Fruit fly (Drosophila melanogaster): ENCODE measurements around the gene CNPYb.

DNA sequence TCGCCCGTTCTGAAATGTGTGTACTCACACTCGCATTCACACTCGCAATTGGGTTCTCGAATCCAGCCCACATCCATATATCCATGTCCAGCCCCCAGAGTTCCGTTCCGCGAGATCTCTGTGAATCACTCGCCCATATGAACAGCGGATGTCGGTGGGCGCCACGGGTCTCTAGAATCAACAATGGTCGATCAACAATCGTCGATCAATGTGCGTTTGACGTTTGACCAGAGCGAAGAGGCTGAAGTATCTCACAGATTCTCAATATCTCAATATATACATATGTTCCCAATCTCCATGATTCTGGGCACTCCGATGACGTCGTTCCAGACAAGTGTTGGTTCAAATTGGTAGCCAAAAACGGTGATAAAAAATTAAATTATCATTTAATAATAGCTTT lies 6.9 kb downstream of the CNPYb start:
- no peak for TF ChIP-seq h (optimal IDR thresholded peaks at IDR 0.05)
- no peak for TF ChIP-seq ttk (optimal IDR thresholded peaks at IDR 0.05)
- TF ChIP-seq psq (optimal IDR thresholded peaks at IDR 0.05): no peak

Measured in Kc167 (cell line).